Worm (Caenorhabditis elegans) whole organism, mixed stage, embryonic: ENCODE measurements around the gene T19D2.3.

Experiments
- elt-1 ChIP-seq: sonication (generic microtip); optimal IDR thresholded peaks from 2 replicates; lab custom pipeline; 2017; ENCODE audit warnings: missing genetic modification characterization, mild to moderate bottlenecking, missing compliant biosample characterization, antibody characterized with exemption, moderate library complexity, borderline replicate concordance; ENCODE audit not compliant: insufficient read depth
- nhr-237 ChIP-seq: fragments of 150-350 bp; optimal IDR thresholded peaks from 2 replicates; lab custom pipeline; 2014; ENCODE audit warnings: missing biosample characterization, missing genetic modification characterization
- nhr-76 ChIP-seq: sonication (generic microtip); optimal IDR thresholded peaks from 2 replicates; lab custom pipeline; 2017; ENCODE audit warnings: missing biosample characterization, missing genetic modification characterization
- pha-4 ChIP-seq: fragments of 150-350 bp; optimal IDR thresholded peaks from 2 replicates; lab custom pipeline; 2018; ENCODE audit warnings: missing biosample characterization, missing genetic modification reagents, missing genetic modification characterization
- unc-39 ChIP-seq: fragments of 150-350 bp; optimal IDR thresholded peaks from 2 replicates; lab custom pipeline; 2014; ENCODE audit warnings: missing biosample characterization, missing genetic modification characterization
- unc-62 ChIP-seq: fragments of 150-350 bp; optimal IDR thresholded peaks from 2 replicates; lab custom pipeline; 2014; ENCODE audit warnings: missing biosample characterization, missing genetic modification reagents, missing genetic modification characterization

ce11 chrX:3973534-3973933 is 34.5 kb downstream of the T19D2.3 start, which contains the start of gene C16B8.4:
- no peak for TF ChIP-seq unc-62 (GFP tag; lab: Kevin White, UChicago)
- no peak for TF ChIP-seq unc-39
- TF ChIP-seq nhr-237 (tag; lab: Kevin White, UChicago) = no peak
- TF ChIP-seq nhr-76 (tag; lab: Kevin White, UChicago) = no peak
- TF ChIP-seq pha-4 = no peak
- no peak for TF ChIP-seq elt-1 (tag; lab: Kevin White, UChicago)
